Worm (Caenorhabditis elegans) whole organism, early embryonic: ENCODE data around the gene txt-1.

Source experiments
- B0310.2 ChIP-seq: sonication (generic microtip); optimal IDR thresholded peaks from 2 replicates; lab custom pipeline; 2016; ENCODE audit warnings: mild to moderate bottlenecking, missing genetic modification characterization, missing compliant biosample characterization
- F13C5.2 ChIP-seq: sonication (generic microtip); optimal IDR thresholded peaks from 2 replicates; lab custom pipeline; 2017; ENCODE audit warnings: mild to moderate bottlenecking, missing genetic modification characterization, inconsistent platforms, missing compliant biosample characterization
- aly-1 ChIP-seq: sonication (generic microtip); optimal IDR thresholded peaks from 2 replicates; lab custom pipeline; 2016; ENCODE audit warnings: missing genetic modification characterization, missing compliant biosample characterization
- ama-1 ChIP-seq: fragments of 150-350 bp; optimal IDR thresholded peaks from 2 replicates; lab custom pipeline; 2014
- ceh-13 ChIP-seq: fragments of 200-800 bp; sonication (Bioruptor generic); optimal IDR thresholded peaks from 2 replicates; lab custom pipeline; 2018; ENCODE audit warnings: mild to moderate bottlenecking, missing genetic modification characterization, missing compliant biosample characterization
- ceh-36 ChIP-seq: sonication (generic microtip); optimal IDR thresholded peaks from 2 replicates; lab custom pipeline; 2016; ENCODE audit warnings: missing genetic modification characterization, inconsistent platforms, missing compliant biosample characterization
- ets-7 ChIP-seq: sonication (generic microtip); optimal IDR thresholded peaks from 2 replicates; lab custom pipeline; 2016; ENCODE audit warnings: missing genotype, missing genetic modification characterization, missing compliant biosample characterization
- flt-1 ChIP-seq: fragments of 200-800 bp; sonication (Bioruptor generic); IDR thresholded peaks from 2 replicates; pipeline ENCODE4 v1.3.6; 2022; ENCODE audit warnings: missing genetic modification characterization, missing compliant biosample characterization
- hmbx-1 ChIP-seq: sonication (generic microtip); optimal IDR thresholded peaks from 2 replicates; lab custom pipeline; 2016; ENCODE audit warnings: mild to moderate bottlenecking, missing genetic modification characterization, missing compliant biosample characterization
- hmg-4 ChIP-seq: fragments of 200-800 bp; sonication (Bioruptor generic); optimal IDR thresholded peaks from 2 replicates; lab custom pipeline; 2018; ENCODE audit warnings: mild to moderate bottlenecking, missing genetic modification characterization, missing compliant biosample characterization
- hnd-1 ChIP-seq: sonication (generic microtip); optimal IDR thresholded peaks from 2 replicates; lab custom pipeline; 2016; ENCODE audit warnings: missing genetic modification characterization, missing compliant biosample characterization
- pes-1 ChIP-seq: fragments of 200-800 bp; sonication (Bioruptor generic); IDR thresholded peaks from 2 replicates; pipeline ENCODE4 v1.3.6; 2022; ENCODE audit warnings: missing genetic modification reagents, missing genetic modification characterization, missing compliant biosample characterization
- scrt-1 ChIP-seq: fragments of 200-800 bp; sonication (Bioruptor generic); IDR thresholded peaks from 2 replicates; pipeline ENCODE4 v1.3.6; 2022; ENCODE audit warnings: missing genetic modification characterization, missing compliant biosample characterization
- sea-1 ChIP-seq: fragments of 200-800 bp; sonication (Bioruptor generic); conservative IDR thresholded peaks from 2 replicates; pipeline ENCODE4 v1.3.6; 2022; ENCODE audit warnings: missing genetic modification characterization, missing compliant biosample characterization
- tbx-11 ChIP-seq: fragments of 200-800 bp; sonication (Bioruptor generic); IDR thresholded peaks from 2 replicates; pipeline ENCODE4 v1.3.6; 2022; ENCODE audit warnings: missing genetic modification characterization, missing compliant biosample characterization
- tbx-37 ChIP-seq: fragments of 200-800 bp; sonication (Bioruptor generic); conservative IDR thresholded peaks from 2 replicates; pipeline ENCODE4 v1.3.6; 2022; ENCODE audit warnings: missing genetic modification reagents, missing genetic modification characterization, missing compliant biosample characterization
- tra-4 ChIP-seq: sonication (generic microtip); optimal IDR thresholded peaks from 2 replicates; lab custom pipeline; 2017; ENCODE audit warnings: missing genetic modification characterization, missing compliant biosample characterization

The txt-1 gene

ce11 chrII:105889-106288, at the start of gene txt-1:
TSS of gene txt-1 (plus strand) at chrII:106189.
- TF ChIP-seq aly-1 (tag; lab: Kevin White, UChicago) = no peak
- no peak for TF ChIP-seq hmg-4 (GFP tag; lab: Kevin White, UChicago)
- no peak for TF ChIP-seq flt-1 (GFP tag; lab: Robert Waterston, UW)

ce11 chrII:57370-57769, 48.6 kb upstream of the txt-1 start, which contains the start of gene ascc-1:
TSS of gene ascc-1 (plus strand) at chrII:57670.
- TF ChIP-seq tbx-37 (GFP tag; lab: Robert Waterston, UW) (no peak), flt-1 (GFP tag; lab: Robert Waterston, UW) (no peak), hmbx-1 (no peak), F13C5.2 (tag; lab: Kevin White, UChicago) (no peak), ama-1 (lab: Kevin White, UChicago) (no peak), B0310.2 (tag; lab: Kevin White, UChicago) (no peak), aly-1 (tag; lab: Kevin White, UChicago) (no peak), sea-1 (GFP tag; lab: Robert Waterston, UW) (no peak)

DNA sequence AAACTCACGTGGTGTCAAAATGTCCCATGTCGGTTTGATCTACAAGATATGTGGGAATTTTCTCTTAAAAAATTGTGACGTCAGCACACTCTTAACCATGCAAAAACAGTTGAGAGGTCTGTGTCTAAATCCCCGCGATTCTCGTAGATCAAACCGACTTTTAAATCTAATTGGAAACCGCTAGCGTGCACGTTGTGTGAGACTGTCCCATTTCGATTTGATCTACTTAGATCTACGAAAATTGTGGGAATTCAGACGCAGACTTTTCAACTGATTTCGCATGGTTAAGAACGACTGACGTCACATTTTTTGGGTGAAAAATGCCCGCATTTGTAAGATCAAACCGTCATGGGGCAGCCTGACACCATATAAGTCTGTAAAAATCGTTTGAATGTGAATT, 48.1 kb upstream of the txt-1 start:
- no peak for TF ChIP-seq ets-7 (tag; lab: Kevin White, UChicago)
- TF ChIP-seq hnd-1 (tag; lab: Kevin White, UChicago) = no peak
- no peak for TF ChIP-seq ceh-13 (GFP tag; lab: Kevin White, UChicago)
- no peak for TF ChIP-seq sea-1 (GFP tag; lab: Robert Waterston, UW)
- TF ChIP-seq scrt-1 (GFP tag; lab: Robert Waterston, UW) = no peak
- no peak for TF ChIP-seq hmg-4 (GFP tag; lab: Kevin White, UChicago)
- no peak for TF ChIP-seq aly-1 (tag; lab: Kevin White, UChicago)
- TF ChIP-seq hmbx-1 = no peak
- TF ChIP-seq tbx-37 (GFP tag; lab: Robert Waterston, UW) = no peak
- TF ChIP-seq flt-1 (GFP tag; lab: Robert Waterston, UW) = no peak
- no peak for TF ChIP-seq ceh-36 (tag; lab: Kevin White, UChicago)
- TF ChIP-seq pes-1 (GFP tag; lab: Robert Waterston, UW) = no peak
- no peak for TF ChIP-seq tra-4 (tag; lab: Kevin White, UChicago)

DNA sequence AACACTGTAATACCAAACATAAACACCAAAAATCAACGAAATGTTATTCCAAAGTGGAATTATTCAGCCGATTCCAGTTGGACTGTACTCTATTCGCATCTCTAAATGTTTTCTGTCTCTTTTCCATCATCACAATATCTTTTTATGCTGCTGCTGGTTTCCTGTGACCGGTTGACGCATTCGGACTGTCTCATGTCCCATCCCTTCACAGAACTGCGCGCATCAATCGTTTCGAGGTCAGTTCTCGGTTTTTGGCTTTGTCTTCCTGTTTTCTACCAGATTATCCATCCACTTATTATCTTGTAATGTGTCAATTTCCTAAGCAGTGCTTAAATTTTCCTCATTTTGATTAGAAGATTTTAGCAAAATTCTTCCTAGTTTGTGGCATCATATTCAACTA, 45.9 kb upstream of the txt-1 start:
- no peak for TF ChIP-seq ceh-13 (GFP tag; lab: Kevin White, UChicago)
- no peak for TF ChIP-seq hmg-4 (GFP tag; lab: Kevin White, UChicago)
- TF ChIP-seq ceh-36 (tag; lab: Kevin White, UChicago) = no peak
- no peak for TF ChIP-seq tbx-37 (GFP tag; lab: Robert Waterston, UW)
- TF ChIP-seq sea-1 (GFP tag; lab: Robert Waterston, UW) = no peak
- no peak for TF ChIP-seq hmbx-1
- TF ChIP-seq tra-4 (tag; lab: Kevin White, UChicago) = no peak
- no peak for TF ChIP-seq pes-1 (GFP tag; lab: Robert Waterston, UW)
- no peak for TF ChIP-seq F13C5.2 (tag; lab: Kevin White, UChicago)
- no peak for TF ChIP-seq ets-7 (tag; lab: Kevin White, UChicago)

DNA sequence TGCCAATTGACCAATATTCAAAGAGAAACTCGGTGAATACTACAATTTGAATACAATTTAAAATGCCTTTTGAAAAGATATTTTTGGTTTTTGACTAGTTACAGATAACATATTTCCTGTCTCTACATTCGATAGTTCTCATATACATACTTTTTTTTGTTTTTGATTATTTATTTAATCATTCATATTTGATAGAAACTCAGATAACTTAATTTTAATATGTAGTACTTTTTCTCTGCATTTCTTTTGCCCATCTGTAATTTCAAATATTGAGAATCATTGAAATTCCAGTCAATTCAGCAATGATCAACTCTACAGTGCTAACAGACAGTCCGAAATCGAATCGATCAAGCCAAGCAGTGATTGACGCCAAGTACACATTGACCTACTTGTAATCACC, 45.0 kb upstream of the txt-1 start, which contains the start of gene C23H3.2:
Gene C23H3.2 (plus strand): TSS at position 301 of the 400 bp plus-strand sequence.
- TF ChIP-seq ceh-36 (tag; lab: Kevin White, UChicago) (no peak), ceh-13 (GFP tag; lab: Kevin White, UChicago) (no peak), hmbx-1 (no peak), scrt-1 (GFP tag; lab: Robert Waterston, UW) (no peak), ama-1 (lab: Kevin White, UChicago) (no peak), tbx-11 (no peak), hnd-1 (tag; lab: Kevin White, UChicago) (no peak), ets-7 (tag; lab: Kevin White, UChicago) (no peak), aly-1 (tag; lab: Kevin White, UChicago) (no peak), F13C5.2 (tag; lab: Kevin White, UChicago) (no peak), pes-1 (GFP tag; lab: Robert Waterston, UW) (no peak), tra-4 (tag; lab: Kevin White, UChicago) (no peak), tbx-37 (GFP tag; lab: Robert Waterston, UW) (no peak), flt-1 (GFP tag; lab: Robert Waterston, UW) (no peak), B0310.2 (tag; lab: Kevin White, UChicago) (no peak), sea-1 (GFP tag; lab: Robert Waterston, UW) (no peak), hmg-4 (GFP tag; lab: Kevin White, UChicago) (no peak)

DNA sequence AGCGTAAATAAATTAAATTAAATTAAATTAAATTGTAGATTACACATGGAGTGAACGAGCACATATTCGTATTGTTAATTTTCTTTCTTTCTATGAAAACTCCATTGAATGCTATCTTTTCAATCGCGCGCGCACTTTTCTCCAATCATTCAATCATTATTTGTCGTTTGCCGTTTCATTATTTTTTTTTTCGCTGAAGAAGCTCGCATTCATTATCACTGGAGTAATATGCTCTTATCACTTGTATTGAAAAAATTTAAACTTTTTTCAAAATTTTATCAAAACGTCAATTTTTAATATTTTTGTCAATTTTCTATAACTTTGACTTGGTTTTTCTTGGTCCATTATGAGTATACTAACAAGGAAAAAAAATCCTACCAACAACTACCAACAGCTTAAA, 40.5 kb upstream of the txt-1 start:
- TF ChIP-seq pes-1 (GFP tag; lab: Robert Waterston, UW) = no peak
- no peak for TF ChIP-seq ceh-13 (GFP tag; lab: Kevin White, UChicago)
- no peak for TF ChIP-seq hnd-1 (tag; lab: Kevin White, UChicago)
- no peak for TF ChIP-seq tbx-37 (GFP tag; lab: Robert Waterston, UW)
- TF ChIP-seq B0310.2 (tag; lab: Kevin White, UChicago) = no peak
- no peak for TF ChIP-seq scrt-1 (GFP tag; lab: Robert Waterston, UW)
- TF ChIP-seq hmbx-1 = no peak
- no peak for TF ChIP-seq ets-7 (tag; lab: Kevin White, UChicago)
- no peak for TF ChIP-seq hmg-4 (GFP tag; lab: Kevin White, UChicago)
- TF ChIP-seq flt-1 (GFP tag; lab: Robert Waterston, UW) = no peak
- TF ChIP-seq F13C5.2 (tag; lab: Kevin White, UChicago) = no peak
- TF ChIP-seq tbx-11 = no peak
- TF ChIP-seq ceh-36 (tag; lab: Kevin White, UChicago) = no peak
- TF ChIP-seq tra-4 (tag; lab: Kevin White, UChicago) = no peak

DNA sequence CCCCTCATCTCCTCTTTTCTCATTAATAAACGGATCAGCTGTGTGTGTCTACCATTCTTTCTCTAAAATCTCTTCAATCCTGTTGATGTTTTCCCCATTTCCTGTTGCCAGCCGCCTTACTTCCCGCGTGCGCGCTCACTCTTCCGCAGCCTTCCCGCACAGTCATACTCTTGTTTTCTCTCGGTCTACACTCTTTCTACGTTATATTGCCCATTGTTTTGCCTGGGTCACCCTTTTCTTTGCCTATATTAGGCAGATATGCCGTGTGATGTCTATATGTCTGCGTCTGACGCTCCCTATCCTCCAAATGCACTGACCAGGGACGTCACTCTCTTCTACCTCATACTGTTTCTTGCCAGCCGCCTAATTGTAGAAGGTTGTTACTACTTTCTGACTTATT, 39.7 kb upstream of the txt-1 start:
- TF ChIP-seq scrt-1 (GFP tag; lab: Robert Waterston, UW) (no peak), hmg-4 (GFP tag; lab: Kevin White, UChicago) (peak; percentile 68), pes-1 (GFP tag; lab: Robert Waterston, UW) (0 out of 2 replicates have a peak, but pooled peaks have one; percentile 6), F13C5.2 (tag; lab: Kevin White, UChicago) (peak; percentile 53), sea-1 (GFP tag; lab: Robert Waterston, UW) (no peak), ets-7 (tag; lab: Kevin White, UChicago) (peak; percentile 34), aly-1 (tag; lab: Kevin White, UChicago) (peak; percentile 39), tbx-37 (GFP tag; lab: Robert Waterston, UW) (no peak), ceh-13 (GFP tag; lab: Kevin White, UChicago) (no peak), ceh-36 (tag; lab: Kevin White, UChicago) (no peak), B0310.2 (tag; lab: Kevin White, UChicago) (peak; percentile 12), hmbx-1 (no peak), tra-4 (tag; lab: Kevin White, UChicago) (no peak)
